Worm (Caenorhabditis elegans) whole organism, L4 larva: Measurements from ENCODE around the gene C23H3.9.

Experiments used
- F49E8.2 ChIP-seq: sonication (generic microtip); optimal IDR thresholded peaks from 2 replicates; lab custom pipeline; 2016; ENCODE audit warnings: missing compliant biosample characterization, mild to moderate bottlenecking, missing genetic modification characterization, borderline replicate concordance
- T20F7.1 ChIP-seq: fragments of 200-800 bp; sonication (Bioruptor generic); optimal IDR thresholded peaks from 2 replicates; lab custom pipeline; 2018; ENCODE audit warnings: mild to moderate bottlenecking, missing genetic modification characterization, missing compliant biosample characterization
- T26A8.4 ChIP-seq: fragments of 200-800 bp; sonication (Bioruptor generic); IDR thresholded peaks from 2 replicates; pipeline ENCODE4 v1.3.6; 2022; ENCODE audit warnings: missing genetic modification characterization, missing compliant biosample characterization
- Y105C5A.15 ChIP-seq: fragments of 200-800 bp; sonication (Bioruptor generic); IDR thresholded peaks from 2 replicates; pipeline ENCODE4 v1.3.6; 2022; ENCODE audit warnings: missing genetic modification characterization, missing compliant biosample characterization
- Y5F2A.4 ChIP-seq: fragments of 200-800 bp; sonication (Bioruptor generic); optimal IDR thresholded peaks from 2 replicates; lab custom pipeline; 2018; ENCODE audit warnings: mild to moderate bottlenecking, missing genetic modification characterization, missing compliant biosample characterization
- ama-1 ChIP-seq: fragments of 150-350 bp; optimal IDR thresholded peaks from 2 replicates; lab custom pipeline; 2014; ENCODE audit warnings: inconsistent platforms, mixed read lengths
- ceh-28 ChIP-seq: fragments of 150-350 bp; optimal IDR thresholded peaks from 2 replicates; lab custom pipeline; 2014; ENCODE audit warnings: missing biosample characterization, missing genetic modification reagents, missing genetic modification characterization
- ceh-32 ChIP-seq: sonication (generic microtip); optimal IDR thresholded peaks from 2 replicates; lab custom pipeline; 2016; ENCODE audit warnings: mild to moderate bottlenecking, missing genetic modification characterization, missing compliant biosample characterization; ENCODE audit not compliant: poor library complexity
- ceh-62 ChIP-seq: sonication (generic microtip); optimal IDR thresholded peaks from 2 replicates; lab custom pipeline; 2017; ENCODE audit warnings: missing biosample characterization, missing genetic modification characterization
- daf-16 ChIP-seq, 3 experiments: sonication (generic microtip); optimal IDR thresholded peaks; 2 replicates each; lab custom pipeline; 2016 to 2017; ENCODE audit warnings: missing genetic modification characterization in 3 of 3, missing genetic modification reagents in 3 of 3, mild to moderate bottlenecking in 2 of 3, missing compliant biosample characterization in 2 of 3, missing biosample characterization in 1 of 3, moderate library complexity in 1 of 3
- dmd-6 ChIP-seq: fragments of 200-800 bp; sonication (Bioruptor generic); IDR thresholded peaks from 2 replicates; pipeline ENCODE4 v1.3.6; 2022; ENCODE audit warnings: missing genetic modification reagents, missing genetic modification characterization, missing compliant biosample characterization
- duxl-1 ChIP-seq: sonication (generic microtip); optimal IDR thresholded peaks from 2 replicates; lab custom pipeline; 2016; ENCODE audit warnings: mild to moderate bottlenecking, missing genetic modification characterization, moderate library complexity, missing compliant biosample characterization; ENCODE audit not compliant: poor library complexity
- dve-1 ChIP-seq: sonication (generic microtip); optimal IDR thresholded peaks from 2 replicates; lab custom pipeline; 2017; ENCODE audit warnings: antibody characterized with exemption, mild to moderate bottlenecking, missing genetic modification characterization, missing compliant biosample characterization; ENCODE audit not compliant: insufficient read depth
- fos-1 ChIP-seq: fragments of 150-350 bp; optimal IDR thresholded peaks from 2 replicates; lab custom pipeline; 2014; ENCODE audit warnings: missing biosample characterization, missing genetic modification characterization
- hif-1 ChIP-seq, 2 experiments: sonication (generic microtip); optimal IDR thresholded peaks; 2 replicates each; lab custom pipeline; 2016 to 2017; ENCODE audit warnings: missing compliant biosample characterization in 2 of 2, missing genetic modification characterization in 2 of 2, missing genetic modification reagents in 2 of 2, missing genotype in 2 of 2, mild to moderate bottlenecking in 1 of 2
- hlh-11 ChIP-seq: fragments of 200-800 bp; sonication (Bioruptor generic); optimal IDR thresholded peaks from 2 replicates; lab custom pipeline; 2018; ENCODE audit warnings: mild to moderate bottlenecking, missing genetic modification characterization, missing compliant biosample characterization
- lin-13 ChIP-seq: fragments of 150-350 bp; optimal IDR thresholded peaks from 2 replicates; lab custom pipeline; 2014; ENCODE audit warnings: missing biosample characterization, missing genetic modification reagents, missing genetic modification characterization
- lin-29 ChIP-seq: fragments of 200-800 bp; sonication (Bioruptor generic); IDR thresholded peaks from 2 replicates; pipeline ENCODE4 v1.3.6; 2022; ENCODE audit warnings: missing genetic modification reagents, missing genetic modification characterization, missing compliant biosample characterization
- lin-38 ChIP-seq: fragments of 200-800 bp; sonication (Bioruptor generic); IDR thresholded peaks from 2 replicates; pipeline ENCODE4 v1.3.6; 2022; ENCODE audit warnings: missing genetic modification reagents, missing genetic modification characterization, missing compliant biosample characterization
- lsy-2 ChIP-seq, 2 experiments: fragments of 150-350 bp in 1 of 2; sonication (generic microtip) in 1 of 2; optimal IDR thresholded peaks; 2 replicates each; lab custom pipeline; 2014 to 2017; ENCODE audit warnings: missing biosample characterization in 2 of 2, missing genetic modification characterization in 2 of 2
- madf-9 ChIP-seq: fragments of 200-800 bp; sonication (Bioruptor generic); conservative IDR thresholded peaks from 2 replicates; pipeline ENCODE4 v1.3.6; 2022; ENCODE audit warnings: missing genetic modification reagents, missing genetic modification characterization, missing compliant biosample characterization
- mdl-1 ChIP-seq, 2 experiments: fragments of 150-350 bp in 1 of 2; sonication (generic microtip) in 1 of 2; optimal IDR thresholded peaks; 2 replicates each; lab custom pipeline; 2014 to 2017; ENCODE audit warnings: missing biosample characterization in 2 of 2, missing genetic modification characterization in 2 of 2
- mdt-29 ChIP-seq: fragments of 200-800 bp; sonication (Bioruptor generic); IDR thresholded peaks from 2 replicates; pipeline ENCODE4 v1.3.6; 2022; ENCODE audit warnings: missing genetic modification reagents, missing genetic modification characterization, missing compliant biosample characterization
- mep-1 ChIP-seq: fragments of 150-350 bp; sonication (generic microtip); optimal IDR thresholded peaks from 3 replicates; lab custom pipeline; 2014; ENCODE audit warnings: missing biosample characterization, missing genetic modification characterization
- mxl-3 ChIP-seq: fragments of 200-800 bp; sonication (Bioruptor generic); optimal IDR thresholded peaks from 2 replicates; lab custom pipeline; 2018; ENCODE audit warnings: mild to moderate bottlenecking, missing genetic modification characterization, missing compliant biosample characterization
- nhr-102 ChIP-seq: sonication (generic microtip); optimal IDR thresholded peaks from 2 replicates; lab custom pipeline; 2016; ENCODE audit warnings: mild to moderate bottlenecking, missing genetic modification characterization, moderate library complexity, missing compliant biosample characterization
- nhr-11 ChIP-seq: fragments of 150-350 bp; optimal IDR thresholded peaks from 2 replicates; lab custom pipeline; 2014; ENCODE audit warnings: missing biosample characterization, missing genetic modification characterization
- nhr-25 ChIP-seq: sonication (generic microtip); optimal IDR thresholded peaks from 2 replicates; lab custom pipeline; 2017; ENCODE audit warnings: missing genetic modification characterization, mild to moderate bottlenecking, missing compliant biosample characterization, antibody characterized with exemption, moderate library complexity, borderline replicate concordance; ENCODE audit not compliant: insufficient read depth
- nhr-28 ChIP-seq: fragments of 150-350 bp; optimal IDR thresholded peaks from 2 replicates; lab custom pipeline; 2014; ENCODE audit warnings: missing biosample characterization, missing genetic modification characterization
- nhr-6 ChIP-seq: fragments of 150-350 bp; optimal IDR thresholded peaks from 2 replicates; lab custom pipeline; 2014; ENCODE audit warnings: missing biosample characterization, missing genetic modification characterization
- nhr-77 ChIP-seq: fragments of 150-350 bp; optimal IDR thresholded peaks from 2 replicates; lab custom pipeline; 2014; ENCODE audit warnings: missing biosample characterization, missing genetic modification characterization
- pha-4 ChIP-seq, 2 experiments: fragments of 150-350 bp in 1 of 2; fragments of 200-800 bp in 1 of 2; sonication (Bioruptor generic) in 1 of 2; IDR thresholded peaks in 1 of 2; optimal IDR thresholded peaks in 1 of 2; 2 replicates each; pipeline versions ENCODE4 v1.3.6 to Lab custom; 2014 to 2022; ENCODE audit warnings: missing genetic modification characterization in 2 of 2, missing genetic modification reagents in 2 of 2, missing biosample characterization in 1 of 2, missing compliant biosample characterization in 1 of 2
- php-3 ChIP-seq: fragments of 200-800 bp; sonication (Bioruptor generic); IDR thresholded peaks from 2 replicates; pipeline ENCODE4 v1.3.6; 2022; ENCODE audit warnings: missing genetic modification reagents, missing genetic modification characterization, missing compliant biosample characterization
- pqm-1 ChIP-seq: sonication (generic microtip); optimal IDR thresholded peaks from 2 replicates; lab custom pipeline; 2017; ENCODE audit warnings: missing biosample characterization, missing genetic modification characterization
- saeg-2 ChIP-seq: fragments of 200-800 bp; sonication (Bioruptor generic); IDR thresholded peaks from 2 replicates; pipeline ENCODE4 v1.3.6; 2022; ENCODE audit warnings: missing genetic modification reagents, missing genetic modification characterization, missing compliant biosample characterization
- set-16 ChIP-seq: fragments of 200-800 bp; sonication (Bioruptor generic); IDR thresholded peaks from 2 replicates; pipeline ENCODE4 v1.3.6; 2022; ENCODE audit warnings: missing genetic modification reagents, missing genetic modification characterization, missing compliant biosample characterization
- spr-1 ChIP-seq: sonication (generic microtip); optimal IDR thresholded peaks from 2 replicates; lab custom pipeline; 2016; ENCODE audit warnings: mild to moderate bottlenecking, missing genetic modification characterization, missing compliant biosample characterization
- spr-3 ChIP-seq: fragments of 200-800 bp; sonication (Bioruptor generic); optimal IDR thresholded peaks from 2 replicates; lab custom pipeline; 2018; ENCODE audit warnings: mild to moderate bottlenecking, missing genetic modification characterization, missing compliant biosample characterization
- unc-130 ChIP-seq: sonication (generic microtip); optimal IDR thresholded peaks from 2 replicates; lab custom pipeline; 2016; ENCODE audit warnings: missing genetic modification reagents, missing genetic modification characterization, missing compliant biosample characterization
- unc-62 ChIP-seq, 3 experiments: fragments of 150-350 bp in 1 of 3; sonication (generic microtip); optimal IDR thresholded peaks in 2 of 3; peaks in 1 of 3; 1 replicate in 1 of 3; 2 replicates in 2 of 3; lab custom pipeline; 2014 to 2017; ENCODE audit warnings: missing biosample characterization in 3 of 3, missing genetic modification characterization in 3 of 3, missing genetic modification reagents in 3 of 3, missing genotype in 1 of 3
- zfp-2 ChIP-seq: sonication (generic microtip); optimal IDR thresholded peaks from 2 replicates; lab custom pipeline; 2016; ENCODE audit warnings: mild to moderate bottlenecking, missing genetic modification characterization, missing compliant biosample characterization
- zfp-3 ChIP-seq: fragments of 200-800 bp; sonication (Bioruptor generic); conservative IDR thresholded peaks from 2 replicates; pipeline ENCODE4 v1.3.6; 2022; ENCODE audit warnings: missing genetic modification reagents, missing genetic modification characterization, missing compliant biosample characterization
- zip-2 ChIP-seq: fragments of 150-350 bp; optimal IDR thresholded peaks from 2 replicates; lab custom pipeline; 2014; ENCODE audit warnings: missing biosample characterization, missing genetic modification characterization
- ztf-7 ChIP-seq: fragments of 150-350 bp; optimal IDR thresholded peaks from 2 replicates; lab custom pipeline; 2014; ENCODE audit warnings: missing biosample characterization, missing genetic modification characterization

The C23H3.9 gene

DNA sequence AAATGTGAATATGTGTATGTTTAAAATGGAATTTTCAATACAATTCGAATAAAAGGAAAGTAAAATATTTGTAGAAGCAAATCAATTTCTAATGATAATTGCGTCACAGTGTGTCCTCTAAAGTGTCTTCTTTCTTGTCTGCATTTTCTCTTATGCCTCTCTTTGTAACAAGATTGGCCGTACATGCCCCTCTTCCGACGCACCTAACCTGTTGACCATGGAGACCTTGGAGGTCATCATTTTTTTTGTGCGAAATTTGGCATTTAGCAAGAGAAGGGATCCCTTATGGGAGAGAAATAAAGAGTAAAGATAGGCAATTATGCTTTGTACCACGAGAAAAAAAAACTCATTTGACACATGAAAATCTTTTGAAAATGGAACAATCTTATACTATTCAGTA lies 50.8 kb downstream of the C23H3.9 start, which contains the start of gene F23F1.4:
F23F1.4 (minus strand) TSS at position 141 of the 400 bp plus-strand sequence.
- TF ChIP-seq ama-1 (lab: Kevin White, UChicago) (no peak), pha-4 (GFP tag; IDR thresholded peaks at IDR 0.05; lab: Robert Waterston, UW) (no peak), pha-4 (tag; optimal IDR thresholded peaks at IDR 0.05; lab: Kevin White, UChicago) (no peak)

DNA sequence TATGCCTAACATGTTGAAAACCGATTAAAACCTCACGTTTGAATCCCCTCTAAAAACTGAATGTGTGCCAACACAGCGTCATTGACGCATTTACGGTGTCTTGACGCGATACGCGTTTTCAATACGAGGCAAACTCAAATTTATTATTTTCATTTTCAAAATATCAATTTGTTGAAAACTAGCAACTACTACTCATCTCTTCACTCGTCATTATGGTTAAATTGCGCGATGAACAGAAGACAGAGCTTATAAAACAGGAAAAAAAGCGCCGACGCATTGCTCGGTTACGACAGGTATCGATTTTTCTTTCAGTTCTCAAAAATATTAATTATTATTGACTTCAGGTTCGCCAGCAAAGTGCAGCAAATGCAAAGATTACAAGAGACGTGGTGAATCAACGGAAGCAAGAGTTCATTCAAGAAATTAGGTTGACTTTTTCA lies 54.5 kb downstream of the C23H3.9 start, which contains the start of gene enee-1:
enee-1 (plus strand) TSS at position 108 of the 440 bp plus-strand sequence.
- TF ChIP-seq unc-62 (GFP tag; optimal IDR thresholded peaks at IDR 0.05 in 1 of 2; lab: Kevin White, UChicago) (peak in 1 of 2 experiments; percentile 92), unc-62 (tag; optimal IDR thresholded peaks at IDR 0.05; lab: Kevin White, UChicago) (no peak), lin-29 (GFP tag; lab: Robert Waterston, UW) (peak; percentile 50; the same call in 1 of the 2 replicates), nhr-102 (tag; lab: Kevin White, UChicago) (peak; percentile 81), spr-3 (GFP tag; lab: Kevin White, UChicago) (peak; percentile 69), nhr-25 (peak; percentile 28), mdt-29 (GFP tag; lab: Robert Waterston, UW) (0 out of 2 replicates have a peak, but pooled peaks have one; percentile 40), nhr-11 (peak; percentile 75), saeg-2 (GFP tag; lab: Robert Waterston, UW) (0 out of 2 replicates have a peak, but pooled peaks have one; percentile 51), pqm-1 (tag; lab: Kevin White, UChicago) (no peak), zfp-3 (GFP tag; lab: Robert Waterston, UW) (no peak), ceh-32 (tag; lab: Kevin White, UChicago) (peak; percentile 23), mep-1 (tag; lab: Kevin White, UChicago) (peak; percentile 87), set-16 (GFP tag; lab: Robert Waterston, UW) (no peak), Y5F2A.4 (peak; percentile 25), F49E8.2 (no peak), ceh-62 (tag; lab: Kevin White, UChicago) (no peak), pha-4 (GFP tag; IDR thresholded peaks at IDR 0.05; lab: Robert Waterston, UW) (peak; percentile 26; the same call in 1 of the 2 replicates), pha-4 (tag; optimal IDR thresholded peaks at IDR 0.05; lab: Kevin White, UChicago) (peak; percentile 59), mdl-1 (tag; optimal IDR thresholded peaks at IDR 0.05; lab: Kevin White, UChicago) (peak in 1 of 2 experiments; percentile 18), T20F7.1 (GFP tag; lab: Kevin White, UChicago) (peak; percentile 84), daf-16 (GFP tag; optimal IDR thresholded peaks at IDR 0.05; lab: Kevin White, UChicago) (no peak), daf-16 (tag; optimal IDR thresholded peaks at IDR 0.05; lab: Kevin White, UChicago) (peak; percentile 36), dmd-6 (GFP tag; lab: Robert Waterston, UW) (peak; percentile 64), mxl-3 (peak; percentile 29), Y105C5A.15 (GFP tag; lab: Robert Waterston, UW) (no peak), nhr-6 (tag; lab: Kevin White, UChicago) (peak; percentile 93), unc-130 (GFP tag; lab: Kevin White, UChicago) (no peak), T26A8.4 (GFP tag; lab: Robert Waterston, UW) (peak; percentile 94), zfp-2 (tag; lab: Kevin White, UChicago) (no peak), lin-13 (GFP tag; lab: Kevin White, UChicago) (peak; percentile 61), lsy-2 (tag; optimal IDR thresholded peaks at IDR 0.05; lab: Kevin White, UChicago) (peak; percentile 42 to 89), nhr-28 (peak; percentile 36), dve-1 (tag; lab: Kevin White, UChicago) (peak; percentile 92), hif-1 (tag; optimal IDR thresholded peaks at IDR 0.05; lab: Kevin White, UChicago) (peak in 1 of 2 experiments; percentile 70), ztf-7 (tag; lab: Kevin White, UChicago) (peak; percentile 65), spr-1 (tag; lab: Kevin White, UChicago) (peak; percentile 83), hlh-11 (peak; percentile 65), php-3 (0 out of 2 replicates have a peak, but pooled peaks have one; percentile 6), lin-38 (GFP tag; lab: Robert Waterston, UW) (peak; percentile 83), madf-9 (GFP tag; lab: Robert Waterston, UW) (peak; percentile 31; the same call in 1 of the 2 replicates), fos-1 (tag; lab: Kevin White, UChicago) (no peak), ceh-28 (peak; percentile 3), ama-1 (lab: Kevin White, UChicago) (peak; percentile 90), zip-2 (tag; lab: Kevin White, UChicago) (peak; percentile 70), duxl-1 (tag; lab: Kevin White, UChicago) (peak; percentile 75), nhr-77 (tag; lab: Kevin White, UChicago) (peak; percentile 56)
